Worm (Caenorhabditis elegans) whole organism, late embryonic: Measurements from ENCODE around the gene col-68.

Experiments
- C38D4.7 ChIP-seq: fragments of 200-800 bp; sonication (Bioruptor generic); optimal IDR thresholded peaks from 2 replicates; lab custom pipeline; 2018; ENCODE audit warnings: mild to moderate bottlenecking, missing genetic modification characterization, moderate library complexity, missing compliant biosample characterization
- F13H6.1 ChIP-seq: sonication (generic microtip); optimal IDR thresholded peaks from 2 replicates; lab custom pipeline; 2016; ENCODE audit warnings: missing genetic modification characterization, missing compliant biosample characterization
- K02D7.2 ChIP-seq: sonication (generic microtip); optimal IDR thresholded peaks from 2 replicates; lab custom pipeline; 2017; ENCODE audit warnings: mild to moderate bottlenecking, missing genetic modification characterization, missing compliant biosample characterization
- T23F11.4 ChIP-seq: fragments of 200-800 bp; sonication (Bioruptor generic); optimal IDR thresholded peaks from 2 replicates; lab custom pipeline; 2018; ENCODE audit warnings: mild to moderate bottlenecking, missing genetic modification characterization, missing compliant biosample characterization
- ama-1 ChIP-seq: fragments of 150-350 bp; optimal IDR thresholded peaks from 2 replicates; lab custom pipeline; 2014
- ceh-18 ChIP-seq: sonication (generic microtip); optimal IDR thresholded peaks from 2 replicates; lab custom pipeline; 2016; ENCODE audit warnings: missing genetic modification characterization, missing compliant biosample characterization
- ceh-19 ChIP-seq: fragments of 200-800 bp; sonication (Bioruptor generic); optimal IDR thresholded peaks from 2 replicates; lab custom pipeline; 2018; ENCODE audit warnings: mild to moderate bottlenecking, missing genetic modification characterization, missing compliant biosample characterization
- ceh-30 ChIP-seq: fragments of 150-350 bp; optimal IDR thresholded peaks from 2 replicates; lab custom pipeline; 2014; ENCODE audit warnings: missing biosample characterization, missing genetic modification characterization
- ceh-31 ChIP-seq: sonication (generic microtip); optimal IDR thresholded peaks from 2 replicates; lab custom pipeline; 2016; ENCODE audit warnings: missing genetic modification characterization, missing compliant biosample characterization
- ceh-34 ChIP-seq: sonication (generic microtip); optimal IDR thresholded peaks from 2 replicates; lab custom pipeline; 2016; ENCODE audit warnings: mild to moderate bottlenecking, missing genetic modification characterization, missing compliant biosample characterization
- ceh-45 ChIP-seq: fragments of 200-800 bp; sonication (Bioruptor generic); IDR thresholded peaks from 2 replicates; pipeline ENCODE4 v1.3.6; 2022; ENCODE audit warnings: missing genetic modification reagents, missing genetic modification characterization, missing compliant biosample characterization
- ceh-6 ChIP-seq: fragments of 200-800 bp; sonication (Bioruptor generic); optimal IDR thresholded peaks from 2 replicates; lab custom pipeline; 2018; ENCODE audit warnings: mild to moderate bottlenecking, missing genetic modification characterization, missing compliant biosample characterization
- ceh-9 ChIP-seq: sonication (generic microtip); optimal IDR thresholded peaks from 2 replicates; lab custom pipeline; 2016; ENCODE audit warnings: mild to moderate bottlenecking, missing genetic modification characterization, inconsistent platforms, missing compliant biosample characterization
- che-1 ChIP-seq: sonication (generic microtip); optimal IDR thresholded peaks from 2 replicates; lab custom pipeline; 2016; ENCODE audit warnings: mild to moderate bottlenecking, missing genetic modification characterization, missing compliant biosample characterization
- dmd-4 ChIP-seq: sonication (generic microtip); optimal IDR thresholded peaks from 2 replicates; lab custom pipeline; 2016; ENCODE audit warnings: borderline replicate concordance, missing genetic modification characterization, missing compliant biosample characterization
- elt-2 ChIP-seq: sonication (generic microtip); optimal IDR thresholded peaks from 2 replicates; lab custom pipeline; 2016; ENCODE audit warnings: missing genetic modification reagents, missing genetic modification characterization, missing compliant biosample characterization
- ets-4 ChIP-seq: sonication (generic microtip); optimal IDR thresholded peaks from 2 replicates; lab custom pipeline; 2016; ENCODE audit warnings: missing genetic modification characterization, missing compliant biosample characterization
- eyg-1 ChIP-seq: sonication (generic microtip); optimal IDR thresholded peaks from 2 replicates; lab custom pipeline; 2016; ENCODE audit warnings: missing genotype, missing genetic modification characterization, missing compliant biosample characterization
- fax-1 ChIP-seq: sonication (generic microtip); optimal IDR thresholded peaks from 2 replicates; lab custom pipeline; 2016; ENCODE audit warnings: missing genotype, missing genetic modification characterization, missing compliant biosample characterization
- fkh-10 ChIP-seq: fragments of 150-350 bp; optimal IDR thresholded peaks from 2 replicates; lab custom pipeline; 2014; ENCODE audit warnings: missing biosample characterization, missing genetic modification reagents, missing genetic modification characterization
- fkh-6 ChIP-seq: sonication (generic microtip); optimal IDR thresholded peaks from 2 replicates; lab custom pipeline; 2016; ENCODE audit warnings: missing genetic modification characterization, missing compliant biosample characterization
- gmeb-2 ChIP-seq: sonication (generic microtip); optimal IDR thresholded peaks from 2 replicates; lab custom pipeline; 2016; ENCODE audit warnings: missing genetic modification characterization, inconsistent platforms, missing compliant biosample characterization
- hlh-30 ChIP-seq: sonication (generic microtip); optimal IDR thresholded peaks from 2 replicates; lab custom pipeline; 2017; ENCODE audit warnings: antibody characterized with exemption, missing genetic modification characterization, missing compliant biosample characterization; ENCODE audit not compliant: insufficient read depth
- hlh-6 ChIP-seq: sonication (generic microtip); optimal IDR thresholded peaks from 2 replicates; lab custom pipeline; 2016; ENCODE audit warnings: missing genotype, missing genetic modification characterization, missing compliant biosample characterization
- lim-6 ChIP-seq: sonication (generic microtip); optimal IDR thresholded peaks from 2 replicates; lab custom pipeline; 2016; ENCODE audit warnings: missing genetic modification characterization, missing compliant biosample characterization
- madf-2 ChIP-seq: sonication (generic microtip); optimal IDR thresholded peaks from 2 replicates; lab custom pipeline; 2017; ENCODE audit warnings: missing genetic modification characterization, missing compliant biosample characterization
- nfya-1 ChIP-seq: sonication (generic microtip); optimal IDR thresholded peaks from 2 replicates; lab custom pipeline; 2017; ENCODE audit warnings: missing genetic modification characterization, mild to moderate bottlenecking, missing compliant biosample characterization, antibody characterized with exemption, moderate library complexity
- pag-3 ChIP-seq: sonication (generic microtip); optimal IDR thresholded peaks from 2 replicates; lab custom pipeline; 2016; ENCODE audit warnings: missing compliant biosample characterization, missing genetic modification characterization, borderline replicate concordance
- pax-1 ChIP-seq: fragments of 150-350 bp; optimal IDR thresholded peaks from 2 replicates; lab custom pipeline; 2014; ENCODE audit warnings: missing biosample characterization, missing genetic modification characterization
- pha-2 ChIP-seq: sonication (generic microtip); optimal IDR thresholded peaks from 2 replicates; lab custom pipeline; 2017; ENCODE audit warnings: mild to moderate bottlenecking, missing genetic modification characterization, missing compliant biosample characterization
- pha-4 ChIP-seq: fragments of 150-350 bp; optimal IDR thresholded peaks from 2 replicates; lab custom pipeline; 2018; ENCODE audit warnings: missing biosample characterization, missing genetic modification reagents, missing genetic modification characterization
- pros-1 ChIP-seq: fragments of 150-350 bp; optimal IDR thresholded peaks from 2 replicates; lab custom pipeline; 2014; ENCODE audit warnings: missing biosample characterization, missing genetic modification reagents, missing genetic modification characterization
- ref-2 ChIP-seq: sonication (generic microtip); optimal IDR thresholded peaks from 2 replicates; lab custom pipeline; 2016; ENCODE audit warnings: missing genetic modification characterization, missing compliant biosample characterization
- rnt-1 ChIP-seq: sonication (generic microtip); optimal IDR thresholded peaks from 2 replicates; lab custom pipeline; 2016; ENCODE audit warnings: missing genetic modification characterization, missing compliant biosample characterization
- sdc-2 ChIP-seq: sonication (generic microtip); optimal IDR thresholded peaks from 2 replicates; lab custom pipeline; 2016; ENCODE audit warnings: missing genotype, missing genetic modification characterization, missing compliant biosample characterization
- sox-2 ChIP-seq: fragments of 200-800 bp; sonication (Bioruptor generic); IDR thresholded peaks from 2 replicates; pipeline ENCODE4 v1.3.6; 2022; ENCODE audit warnings: missing genetic modification reagents, missing genetic modification characterization, missing compliant biosample characterization
- sox-4 ChIP-seq: sonication (generic microtip); optimal IDR thresholded peaks from 2 replicates; lab custom pipeline; 2017; ENCODE audit warnings: mild to moderate bottlenecking, missing genetic modification characterization, inconsistent platforms, missing compliant biosample characterization
- syd-9 ChIP-seq: sonication (generic microtip); optimal IDR thresholded peaks from 2 replicates; lab custom pipeline; 2016; ENCODE audit warnings: mild to moderate bottlenecking, missing genetic modification characterization, moderate library complexity, missing compliant biosample characterization
- unc-3 ChIP-seq, 2 experiments: fragments of 200-800 bp in 1 of 2; sonication (Bioruptor generic) in 1 of 2; sonication (generic microtip) in 1 of 2; conservative IDR thresholded peaks in 1 of 2; optimal IDR thresholded peaks in 1 of 2; 2 replicates each; pipeline versions ENCODE4 v1.3.6 to Lab custom; 2016 to 2022; ENCODE audit warnings: missing compliant biosample characterization in 2 of 2, missing genetic modification characterization in 2 of 2, missing genetic modification reagents in 1 of 2
- unc-42 ChIP-seq: sonication (generic microtip); optimal IDR thresholded peaks from 2 replicates; lab custom pipeline; 2016; ENCODE audit warnings: missing genotype, missing genetic modification characterization, missing compliant biosample characterization
- unc-55 ChIP-seq: sonication (generic microtip); optimal IDR thresholded peaks from 2 replicates; lab custom pipeline; 2017; ENCODE audit warnings: missing biosample characterization, missing genetic modification reagents, missing genetic modification characterization
- unc-86 ChIP-seq: sonication (generic microtip); optimal IDR thresholded peaks from 2 replicates; lab custom pipeline; 2016; ENCODE audit warnings: missing genetic modification characterization, missing compliant biosample characterization
- zip-5 ChIP-seq: sonication (generic microtip); optimal IDR thresholded peaks from 2 replicates; lab custom pipeline; 2016; ENCODE audit warnings: missing genetic modification characterization, missing compliant biosample characterization
- ztf-16 ChIP-seq: sonication (generic microtip); optimal IDR thresholded peaks from 2 replicates; lab custom pipeline; 2017; ENCODE audit warnings: missing genetic modification characterization, missing compliant biosample characterization

col-68 gene

ce11 chrII:66322-66721 lies 38.0 kb upstream of the col-68 start (continued):
- TF ChIP-seq fax-1 (tag; lab: Kevin White, UChicago) (no peak), sox-2 (GFP tag; lab: Robert Waterston, UW) (peak; percentile 67), unc-42 (peak; percentile 13), ceh-31 (tag; lab: Kevin White, UChicago) (peak; percentile 79), sox-4 (tag; lab: Kevin White, UChicago) (no peak), fkh-10 (no peak), pha-4 (tag; lab: Kevin White, UChicago) (no peak), ceh-19 (GFP tag; lab: Kevin White, UChicago) (no peak), ceh-9 (tag; lab: Kevin White, UChicago) (no peak), ztf-16 (tag; lab: Kevin White, UChicago) (no peak), syd-9 (peak; percentile 17), unc-86 (tag; lab: Kevin White, UChicago) (no peak), hlh-30 (tag; lab: Kevin White, UChicago) (peak; percentile 84), gmeb-2 (tag; lab: Kevin White, UChicago) (no peak), ref-2 (tag; lab: Kevin White, UChicago) (peak; percentile 92), hlh-6 (tag; lab: Kevin White, UChicago) (no peak), K02D7.2 (no peak), pros-1 (tag; lab: Kevin White, UChicago) (peak; percentile 83), madf-2 (peak; percentile 46), eyg-1 (tag; lab: Kevin White, UChicago) (peak; percentile 84), ceh-18 (tag; lab: Kevin White, UChicago) (peak; percentile 34), sdc-2 (tag; lab: Kevin White, UChicago) (peak; percentile 38), unc-55 (GFP tag; lab: Kevin White, UChicago) (peak; percentile 69), pax-1 (tag; lab: Kevin White, UChicago) (peak; percentile 79), ceh-45 (GFP tag; lab: Robert Waterston, UW) (no peak), che-1 (tag; lab: Kevin White, UChicago) (no peak), pag-3 (tag; lab: Kevin White, UChicago) (no peak), elt-2 (peak; percentile 39), lim-6 (tag; lab: Kevin White, UChicago) (no peak), T23F11.4 (GFP tag; lab: Kevin White, UChicago) (no peak)

- TF ChIP-seq C38D4.7 (GFP tag; lab: Kevin White, UChicago) (no peak), ceh-6 (GFP tag; lab: Kevin White, UChicago) (no peak), F13H6.1 (no peak), madf-2 (no peak), unc-86 (tag; lab: Kevin White, UChicago) (no peak), ceh-30 (tag; lab: Kevin White, UChicago) (no peak), ets-4 (tag; lab: Kevin White, UChicago) (no peak), fkh-6 (tag; lab: Kevin White, UChicago) (no peak)
Measured at ce11 chrII:67663-68062, 36.7 kb upstream of the col-68 start.

- TF ChIP-seq ceh-31 (tag; lab: Kevin White, UChicago) (no peak), ama-1 (lab: Kevin White, UChicago) (no peak), lim-6 (tag; lab: Kevin White, UChicago) (no peak), sdc-2 (tag; lab: Kevin White, UChicago) (no peak), ceh-18 (tag; lab: Kevin White, UChicago) (no peak), rnt-1 (no peak), ceh-34 (no peak), nfya-1 (tag; lab: Kevin White, UChicago) (no peak), zip-5 (tag; lab: Kevin White, UChicago) (no peak), unc-3 (GFP tag; conservative IDR thresholded peaks at IDR 0.05; lab: Robert Waterston, UW) (no peak), unc-3 (tag; optimal IDR thresholded peaks at IDR 0.05; lab: Kevin White, UChicago) (no peak), dmd-4 (tag; lab: Kevin White, UChicago) (no peak), pha-2 (tag; lab: Kevin White, UChicago) (no peak), ceh-19 (GFP tag; lab: Kevin White, UChicago) (no peak)
- TF ChIP-seq, all 69 proteins: peak for 0
Measured at ce11 chrII:68757-69156, 35.6 kb upstream of the col-68 start.
